Fruit fly (Drosophila melanogaster): Measurements from ENCODE around the gene CG3592.
A peak's percentile ranks its signal among the peaks of the same experiment; 100 is the strongest.

The CG3592 gene

dm6 chrX:2890468-2890867 is 44.5 kb upstream of the CG3592 start, which contains the start of gene CG3526:
CG3526 (plus strand) TSS chrX:2890768.
- TF ChIP-seq CG17802 (tag; optimal IDR thresholded peaks at IDR 0.05): no peak
- no peak for TF ChIP-seq CG18619 (GFP tag; optimal IDR thresholded peaks at IDR 0.05)
- TF ChIP-seq CG7839 (tag; optimal IDR thresholded peaks at IDR 0.05): no peak
- TF ChIP-seq CG9609 (GFP tag; optimal IDR thresholded peaks at IDR 0.05): no peak
- TF ChIP-seq Poxn (GFP tag; IDR thresholded peaks at IDR 0.05): no peak
- no peak for TF ChIP-seq vnd (GFP tag; IDR thresholded peaks at IDR 0.05; ENCODE audit: partially characterized antibody)
- TF ChIP-seq Asciz (GFP tag; optimal IDR thresholded peaks at IDR 0.05): no peak
- TF ChIP-seq ase (GFP tag; IDR thresholded peaks at IDR 0.05): no peak
- no peak for TF ChIP-seq Ravus (GFP tag; IDR thresholded peaks at IDR 0.05)
- TF ChIP-seq Trl (optimal IDR thresholded peaks at IDR 0.05): no peak
- no peak for TF ChIP-seq Trl (GFP tag; optimal IDR thresholded peaks at IDR 0.05)
- TF ChIP-seq fd3F (GFP tag; optimal IDR thresholded peaks at IDR 0.05): no peak
- TF ChIP-seq stc (GFP tag; IDR thresholded peaks at IDR 0.05): no peak
- TF ChIP-seq CG10959 (GFP tag; IDR thresholded peaks at IDR 0.05): no peak
- TF ChIP-seq Ets65A (GFP tag): no peak
- TF ChIP-seq CG4360 (GFP tag; IDR thresholded peaks at IDR 0.05): no peak

- TF ChIP-seq jumu (GFP tag; optimal IDR thresholded peaks at IDR 0.05) (no peak), dmrt99B (tag; optimal IDR thresholded peaks at IDR 0.05) (peak; percentile 36), sens (GFP tag) (no peak), PHDP (tag; optimal IDR thresholded peaks at IDR 0.05) (no peak), Dip3 (GFP tag; optimal IDR thresholded peaks at IDR 0.05) (no peak), fd3F (GFP tag; optimal IDR thresholded peaks at IDR 0.05) (no peak), fd96Cb (tag; optimal IDR thresholded peaks at IDR 0.05) (peak; percentile 7), CG15479 (GFP tag; optimal IDR thresholded peaks at IDR 0.05) (no peak), HLH4C (GFP tag; IDR thresholded peaks at IDR 0.05; ENCODE audit: partially characterized antibody) (no peak), CG2678 (tag; optimal IDR thresholded peaks at IDR 0.05) (peak; percentile 4), B-H1 (GFP tag; IDR thresholded peaks at IDR 0.05) (no peak), grau (tag; optimal IDR thresholded peaks at IDR 0.05) (no peak), CG17568 (GFP tag; optimal IDR thresholded peaks at IDR 0.05) (no peak), Eip74EF (GFP tag; optimal IDR thresholded peaks at IDR 0.05) (no peak), GATAe (GFP tag; conservative IDR thresholded peaks at IDR 0.05) (no peak), sug (tag; optimal IDR thresholded peaks at IDR 0.05) (no peak), CG8765 (GFP tag; IDR thresholded peaks at IDR 0.05) (no peak), toy (GFP tag; IDR thresholded peaks at IDR 0.05) (no peak), ham (GFP tag; IDR thresholded peaks at IDR 0.05) (no peak), corto (GFP tag; optimal IDR thresholded peaks at IDR 0.05) (no peak), luna (GFP tag; optimal IDR thresholded peaks at IDR 0.05) (no peak), slbo (GFP tag; IDR thresholded peaks at IDR 0.05) (no peak), Hmx (GFP tag; optimal IDR thresholded peaks at IDR 0.05) (no peak), Rfx (GFP tag; IDR thresholded peaks at IDR 0.05) (0 out of 2 replicates have a peak, but pooled peaks have one; percentile 15), CG32767 (GFP tag; IDR thresholded peaks at IDR 0.05) (no peak), CG7987 (GFP tag; optimal IDR thresholded peaks at IDR 0.05) (no peak), Dll (GFP tag; IDR thresholded peaks at IDR 0.05; ENCODE audit: partially characterized antibody) (no peak), cato (GFP tag; optimal IDR thresholded peaks at IDR 0.05; ENCODE audit: borderline replicate concordance) (no peak), CG33557 (GFP tag; optimal IDR thresholded peaks at IDR 0.05) (no peak), ase (GFP tag; IDR thresholded peaks at IDR 0.05) (no peak), tin (GFP tag; optimal IDR thresholded peaks at IDR 0.05) (peak; percentile 3), CG6272 (GFP tag; IDR thresholded peaks at IDR 0.05) (no peak), CG12659 (GFP tag; optimal IDR thresholded peaks at IDR 0.05) (no peak), Adf1 (GFP tag; IDR thresholded peaks at IDR 0.05) (no peak), ems (GFP tag; optimal IDR thresholded peaks at IDR 0.05) (no peak), Mrtf (GFP tag; IDR thresholded peaks at IDR 0.05) (no peak), CG7839 (tag; optimal IDR thresholded peaks at IDR 0.05) (peak; percentile 21), yki (optimal IDR thresholded peaks at IDR 0.05) (no peak)
Measured at dm6 chrX:2907105-2907694, 27.7 kb upstream of the CG3592 start.
